Fruit fly (Drosophila melanogaster): ENCODE data around the gene CG34250.

Gene CG34250

dm6 chr3L:17475979-17476393, at the start of gene CG34250 (continued):
- TF ChIP-seq CG14710 (tag; optimal IDR thresholded peaks at IDR 0.05) (peak; percentile 85), HLH4C (GFP tag; IDR thresholded peaks at IDR 0.05; ENCODE audit: partially characterized antibody) (peak; percentile 77), CG7271 (tag; optimal IDR thresholded peaks at IDR 0.05) (no peak), zen (tag; optimal IDR thresholded peaks at IDR 0.05) (peak; percentile 39), CG11247 (GFP tag; IDR thresholded peaks at IDR 0.05) (no peak), CG12942 (GFP tag; optimal IDR thresholded peaks at IDR 0.05) (peak; percentile 46), Hand (GFP tag; optimal IDR thresholded peaks at IDR 0.05) (no peak), Atf-2 (GFP tag; optimal IDR thresholded peaks at IDR 0.05) (no peak), CG14667 (GFP tag; IDR thresholded peaks at IDR 0.05) (no peak), CG7372 (GFP tag; IDR thresholded peaks at IDR 0.05) (no peak), ro (GFP tag; IDR thresholded peaks at IDR 0.05) (no peak), CG6765 (GFP tag; optimal IDR thresholded peaks at IDR 0.05) (no peak), dysf (GFP tag; IDR thresholded peaks at IDR 0.05) (no peak), HHEX (GFP tag; optimal IDR thresholded peaks at IDR 0.05) (no peak), CG4282 (GFP tag; optimal IDR thresholded peaks at IDR 0.05) (no peak), sc (optimal IDR thresholded peaks at IDR 0.05) (no peak), sc (GFP tag; optimal IDR thresholded peaks at IDR 0.05) (no peak), bigmax (GFP tag; optimal IDR thresholded peaks at IDR 0.05) (no peak), Side (GFP tag; optimal IDR thresholded peaks at IDR 0.05) (no peak), ham (GFP tag; IDR thresholded peaks at IDR 0.05) (no peak), HLHmδ (GFP tag; optimal IDR thresholded peaks at IDR 0.05) (no peak), CG10654 (GFP tag; optimal IDR thresholded peaks at IDR 0.05) (peak; percentile 11), Ssrp (tag; optimal IDR thresholded peaks at IDR 0.05) (no peak), chn (GFP tag; optimal IDR thresholded peaks at IDR 0.05) (no peak), CG7963 (GFP tag; IDR thresholded peaks at IDR 0.05; ENCODE audit: partially characterized antibody) (no peak), danr (GFP tag; IDR thresholded peaks at IDR 0.05) (no peak), CG9727 (GFP tag; optimal IDR thresholded peaks at IDR 0.05) (peak; percentile 31), corto (GFP tag; optimal IDR thresholded peaks at IDR 0.05) (peak; percentile 51), CG12769 (tag; optimal IDR thresholded peaks at IDR 0.05) (peak; percentile 48), CG16815 (GFP tag; optimal IDR thresholded peaks at IDR 0.05) (no peak), tll (GFP tag; optimal IDR thresholded peaks at IDR 0.05) (peak in 1 of 2 experiments; percentile 48), Hmr (GFP tag; optimal IDR thresholded peaks at IDR 0.05) (peak; percentile 55), Lim3 (GFP tag; IDR thresholded peaks at IDR 0.05) (no peak), pros (GFP tag; optimal IDR thresholded peaks at IDR 0.05) (no peak), h (optimal IDR thresholded peaks at IDR 0.05) (no peak), CG9932 (GFP tag; IDR thresholded peaks at IDR 0.05) (peak; percentile 66), CG17612 (GFP tag; IDR thresholded peaks at IDR 0.05) (no peak), CG17328 (GFP tag; IDR thresholded peaks at IDR 0.05) (peak; percentile 21; the same call in 1 of the 2 replicates), Nf-YA (GFP tag; IDR thresholded peaks at IDR 0.05) (no peak), ato (GFP tag; IDR thresholded peaks at IDR 0.05; ENCODE audit: partially characterized antibody) (peak; percentile 11; the same call in 1 of the 2 replicates), al (GFP tag; IDR thresholded peaks at IDR 0.05) (no peak), CHES-1-like (GFP tag; optimal IDR thresholded peaks at IDR 0.05) (no peak), CG4707 (GFP tag; optimal IDR thresholded peaks at IDR 0.05) (no peak), onecut (GFP tag; IDR thresholded peaks at IDR 0.05) (peak; percentile 74), yki (optimal IDR thresholded peaks at IDR 0.05) (no peak), Jarid2 (GFP tag; optimal IDR thresholded peaks at IDR 0.05) (no peak), CG31224 (GFP tag; IDR thresholded peaks at IDR 0.05) (no peak), CG4328 (GFP tag; optimal IDR thresholded peaks at IDR 0.05) (peak; percentile 3), gt (GFP tag; IDR thresholded peaks at IDR 0.05) (no peak), CG32767 (GFP tag; IDR thresholded peaks at IDR 0.05) (no peak), CG18764 (GFP tag; optimal IDR thresholded peaks at IDR 0.05) (peak; percentile 45), CG17186 (GFP tag; optimal IDR thresholded peaks at IDR 0.05) (peak; percentile 14)
